Fruit fly (Drosophila melanogaster) S2 (cell line): ENCODE results near the gene TSG101.

ENCODE experiments used
- CG8478 ChIP-seq: fragments of >200 bp; optimal IDR thresholded peaks from 2 replicates; lab custom pipeline; 2018
- CTCF ChIP-seq, 2 experiments: fragments of >200 bp; optimal IDR thresholded peaks; 2 replicates each; lab custom pipeline; 2018

The TSG101 gene

DNA sequence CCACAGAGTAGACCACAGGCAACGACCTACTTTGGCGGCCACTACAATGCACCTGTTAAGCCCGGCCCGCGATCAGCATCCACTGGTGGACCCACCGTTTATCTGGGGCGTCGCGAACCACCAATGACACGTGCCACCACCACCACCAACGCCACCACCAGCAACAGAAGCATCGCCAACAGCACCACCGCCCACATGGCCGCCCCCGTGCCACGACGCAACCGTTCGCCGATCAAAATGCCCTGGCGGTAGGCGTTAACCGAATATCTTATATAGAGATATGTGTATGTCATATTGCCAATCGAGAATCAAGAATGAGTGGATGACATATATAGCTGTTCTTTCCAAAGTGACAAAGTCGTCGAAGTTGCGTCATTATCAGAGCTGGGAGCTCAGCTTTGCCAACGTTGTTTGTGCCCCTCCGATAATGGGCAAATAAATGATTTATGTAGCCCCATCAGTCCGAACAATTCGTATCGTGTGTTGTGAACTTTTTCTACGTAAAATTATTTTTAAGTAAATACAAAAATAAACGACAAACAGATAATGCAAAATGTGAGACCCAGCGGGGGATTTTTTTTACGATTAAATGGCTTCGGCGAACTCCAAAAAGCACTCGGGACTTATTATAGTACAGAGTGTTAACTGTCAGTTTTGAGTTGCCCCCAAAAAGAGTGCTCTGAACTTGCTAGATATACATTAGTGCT is 36.9 kb downstream of the TSG101 start:
- TF ChIP-seq CTCF (optimal IDR thresholded peaks at IDR 0.05; lab: Kevin White, UChicago) (no peak), CG8478 (no peak)

DNA sequence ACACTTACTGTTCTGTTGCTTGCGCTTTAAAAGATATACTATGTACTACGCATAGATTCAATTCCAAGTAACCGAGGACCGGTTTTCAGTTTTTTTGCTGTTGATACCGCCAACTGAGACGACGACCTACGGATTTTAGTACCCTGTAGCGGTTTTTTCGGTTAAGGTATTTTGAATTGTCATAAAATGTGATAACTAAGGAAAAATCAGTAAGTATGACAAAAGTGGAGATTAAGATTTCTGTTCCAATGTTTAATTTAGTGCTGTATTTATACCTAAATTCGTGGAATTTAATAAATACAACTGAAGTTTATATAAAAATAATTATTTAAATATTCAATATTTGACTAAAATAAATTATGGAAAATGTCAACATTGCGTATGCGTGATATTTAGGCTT is 39.0 kb downstream of the TSG101 start:
- no peak for TF ChIP-seq CG8478
- no peak for TF ChIP-seq CTCF (optimal IDR thresholded peaks at IDR 0.05; lab: Kevin White, UChicago)

DNA sequence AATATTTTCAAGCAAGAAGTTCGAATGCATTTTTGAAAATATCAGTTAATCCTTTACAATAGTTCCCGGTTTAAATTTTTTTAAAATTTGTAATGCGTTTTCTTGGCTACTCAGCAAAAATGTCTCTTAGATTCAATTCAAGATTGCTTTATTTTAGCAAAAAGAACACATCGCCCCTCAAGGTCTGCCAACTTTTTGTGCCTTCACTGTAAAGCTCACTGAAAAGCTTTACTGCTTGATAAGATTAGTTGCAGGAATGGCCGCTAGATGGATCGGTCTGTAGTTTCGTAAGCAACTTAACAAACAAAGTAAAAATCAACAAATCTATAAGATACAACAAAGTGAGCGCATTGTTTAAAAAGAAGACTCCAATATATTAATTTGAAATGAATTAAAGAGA is 41.9 kb downstream of the TSG101 start:
- TF ChIP-seq CTCF (optimal IDR thresholded peaks at IDR 0.05; lab: Kevin White, UChicago) (peak in 1 of 2 experiments; percentile 59), CG8478 (no peak)

DNA sequence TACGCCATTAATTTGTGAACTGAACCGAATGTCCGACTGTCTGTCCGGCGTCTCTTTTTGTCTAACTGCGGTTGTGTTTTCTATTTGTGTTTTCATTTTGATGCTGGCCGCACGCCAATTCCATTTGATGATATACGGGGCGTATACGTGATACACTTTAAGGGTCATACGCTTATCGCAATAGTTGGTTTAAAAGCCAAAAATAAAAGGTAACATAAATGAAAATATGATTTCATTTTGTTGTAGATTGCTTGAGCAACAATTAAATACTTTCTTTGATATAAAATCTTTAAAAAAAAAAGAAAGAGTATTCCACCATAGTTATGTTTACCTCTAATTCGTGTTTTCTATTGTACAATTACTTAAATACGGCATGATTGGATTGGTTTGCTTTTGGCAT is 42.9 kb downstream of the TSG101 start:
- no peak for TF ChIP-seq CTCF (optimal IDR thresholded peaks at IDR 0.05; lab: Kevin White, UChicago)
- TF ChIP-seq CG8478, result no peak

DNA sequence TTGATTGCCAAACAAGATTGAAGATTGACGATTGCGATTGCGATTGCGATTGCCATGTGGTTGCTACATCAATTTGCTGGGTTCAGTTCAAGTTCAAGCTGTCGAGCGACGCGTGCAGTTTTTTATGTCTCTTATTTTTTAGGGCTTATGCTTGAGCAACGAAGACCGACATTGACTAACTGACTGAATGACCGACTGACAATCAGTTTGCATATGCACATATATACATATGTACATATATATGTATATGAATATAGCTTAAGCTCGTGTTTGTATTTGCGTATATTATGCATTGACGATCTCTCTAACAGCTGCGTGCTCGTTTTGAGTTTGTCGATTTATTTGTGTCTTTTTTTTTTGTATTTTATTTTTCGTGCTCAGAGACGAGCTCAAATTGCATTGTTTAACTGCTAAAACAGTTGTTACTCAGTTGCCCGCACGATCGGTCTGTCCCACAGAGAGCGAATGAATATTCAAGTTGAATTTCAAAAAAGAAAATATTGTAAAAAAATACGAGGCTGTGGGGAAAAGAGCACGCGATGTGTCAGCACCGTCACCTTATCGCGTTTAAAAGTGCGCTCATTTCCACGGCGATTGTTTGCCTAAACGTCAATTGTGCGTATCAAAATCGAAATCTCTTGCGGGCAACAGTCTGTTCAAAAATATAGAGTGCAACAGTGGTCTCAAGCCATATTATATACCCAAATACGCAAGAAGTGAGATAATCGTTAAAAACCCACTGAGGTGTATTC is 44.3 kb downstream of the TSG101 start:
- no peak for TF ChIP-seq CTCF (optimal IDR thresholded peaks at IDR 0.05; lab: Kevin White, UChicago)
- TF ChIP-seq CG8478, result no peak

DNA sequence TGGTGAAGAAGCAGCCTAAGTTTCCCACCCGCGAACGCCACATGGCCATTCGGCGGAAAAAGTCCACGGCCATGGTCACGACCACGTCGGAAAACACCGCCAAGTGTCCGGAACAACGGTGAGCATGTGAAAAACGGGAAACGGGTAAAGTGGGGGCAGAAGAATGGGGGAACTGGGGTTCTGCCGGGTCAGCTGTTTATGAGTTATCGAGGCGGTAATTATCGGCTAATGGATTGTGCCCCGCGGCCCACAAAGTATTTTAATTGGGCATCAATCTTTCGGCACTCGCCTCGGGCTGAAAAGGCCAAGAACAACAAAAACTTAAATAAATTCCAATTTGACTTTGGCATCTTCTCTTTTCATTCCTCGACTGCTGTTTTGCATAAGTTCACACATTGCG is 45.2 kb downstream of the TSG101 start:
- TF ChIP-seq CTCF (optimal IDR thresholded peaks at IDR 0.05; lab: Kevin White, UChicago), result no peak
- TF ChIP-seq CG8478, result no peak

DNA sequence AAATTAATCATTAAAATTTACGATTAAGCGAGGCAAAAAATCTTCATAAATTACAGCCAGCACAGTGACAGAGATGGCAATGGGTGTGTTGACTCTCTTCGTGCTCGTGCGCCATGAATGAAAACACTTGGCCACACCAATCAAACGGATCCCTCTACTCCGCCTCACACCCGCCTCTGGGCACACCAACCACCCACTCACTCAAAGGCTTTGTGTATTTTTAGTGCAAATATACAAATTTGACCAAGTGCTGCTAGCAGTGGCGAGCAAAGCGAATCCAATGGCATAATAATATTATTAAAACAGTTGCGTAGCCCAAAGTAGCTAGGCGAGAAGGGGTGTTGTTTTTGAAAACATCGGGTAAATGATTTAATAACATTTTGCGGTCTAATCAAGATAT is 47.5 kb downstream of the TSG101 start:
- TF ChIP-seq CTCF (optimal IDR thresholded peaks at IDR 0.05; lab: Kevin White, UChicago), result no peak
- TF ChIP-seq CG8478, result no peak

DNA sequence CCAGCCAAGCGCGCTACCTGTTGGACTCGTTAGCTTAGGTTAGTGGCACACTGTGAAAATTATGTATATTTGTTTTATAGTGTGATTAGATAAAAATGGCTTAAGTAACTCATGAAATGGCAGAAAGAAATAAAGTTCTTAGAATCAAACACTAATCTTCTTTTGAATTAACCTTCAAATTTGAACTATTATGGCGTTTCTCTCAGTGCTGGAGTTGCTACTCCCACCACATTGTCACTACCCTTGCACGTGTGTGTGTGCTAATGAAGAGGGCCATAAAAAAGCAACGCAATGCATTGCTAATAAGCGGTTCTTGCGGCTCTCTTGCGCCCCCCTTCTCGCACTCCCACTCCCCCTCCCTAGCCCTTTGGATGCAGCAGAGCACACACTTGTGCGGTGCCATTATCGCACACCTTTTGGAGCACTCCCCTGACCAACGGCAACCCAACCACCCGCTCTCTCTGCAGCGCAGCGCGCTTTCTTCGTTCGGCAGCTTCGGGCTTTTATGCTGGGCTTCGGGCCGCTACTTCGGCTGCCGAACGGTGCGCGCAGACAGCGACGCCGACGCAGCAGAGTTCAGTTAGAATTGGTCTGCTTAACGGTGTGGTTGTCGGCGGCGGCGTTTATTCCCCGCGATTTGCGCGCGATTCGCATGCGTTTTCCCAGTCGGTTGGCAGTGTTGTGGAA is 48.7 kb downstream of the TSG101 start:
- TF ChIP-seq CG8478 (no peak), CTCF (optimal IDR thresholded peaks at IDR 0.05; lab: Kevin White, UChicago) (no peak)

DNA sequence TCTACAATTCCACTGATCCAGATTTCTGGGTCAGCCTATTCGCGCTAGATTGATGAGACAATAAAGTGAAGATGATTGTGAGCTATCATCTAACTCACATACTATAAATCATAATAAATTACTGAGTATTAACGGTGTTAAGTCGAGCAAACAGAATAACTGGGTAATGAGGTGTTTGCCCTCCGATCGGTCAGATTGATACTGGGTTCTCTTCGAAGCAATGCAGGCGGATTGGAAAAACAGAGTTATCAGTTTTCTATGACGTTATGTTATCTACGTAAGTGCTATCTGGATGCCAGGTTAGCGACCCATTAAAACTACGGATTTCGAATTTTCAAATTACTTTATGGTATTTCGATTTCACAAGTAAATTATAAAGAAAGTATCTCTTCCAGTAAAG is 49.8 kb downstream of the TSG101 start:
- no peak for TF ChIP-seq CTCF (optimal IDR thresholded peaks at IDR 0.05; lab: Kevin White, UChicago)
- no peak for TF ChIP-seq CG8478

DNA sequence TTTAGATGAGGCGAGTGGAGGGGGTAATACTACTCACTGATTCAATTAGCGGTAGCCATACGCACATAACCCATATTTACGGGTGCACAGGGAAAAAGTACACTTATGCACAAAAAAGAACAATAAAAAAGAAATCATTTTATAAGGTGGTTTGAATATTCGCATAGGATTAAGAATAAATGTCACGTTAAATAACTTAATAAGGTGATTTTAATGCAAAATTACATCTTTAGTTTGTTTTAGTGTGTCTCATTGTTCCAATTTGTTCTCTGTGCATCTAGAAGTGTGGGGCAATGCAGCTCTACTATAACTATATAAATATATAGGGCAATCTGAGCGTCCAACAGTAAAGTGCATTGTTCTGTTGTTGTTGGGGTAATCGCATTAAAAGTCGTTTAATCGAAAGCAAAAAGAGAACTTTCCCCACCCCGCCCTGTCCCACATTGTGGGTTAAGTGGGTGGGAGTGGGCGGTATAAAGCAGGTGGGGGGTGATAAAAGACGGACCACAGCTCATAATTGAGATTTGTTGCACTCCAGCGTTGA is 50.7 kb downstream of the TSG101 start:
- TF ChIP-seq CTCF (optimal IDR thresholded peaks at IDR 0.05; lab: Kevin White, UChicago) (no peak), CG8478 (no peak)

DNA sequence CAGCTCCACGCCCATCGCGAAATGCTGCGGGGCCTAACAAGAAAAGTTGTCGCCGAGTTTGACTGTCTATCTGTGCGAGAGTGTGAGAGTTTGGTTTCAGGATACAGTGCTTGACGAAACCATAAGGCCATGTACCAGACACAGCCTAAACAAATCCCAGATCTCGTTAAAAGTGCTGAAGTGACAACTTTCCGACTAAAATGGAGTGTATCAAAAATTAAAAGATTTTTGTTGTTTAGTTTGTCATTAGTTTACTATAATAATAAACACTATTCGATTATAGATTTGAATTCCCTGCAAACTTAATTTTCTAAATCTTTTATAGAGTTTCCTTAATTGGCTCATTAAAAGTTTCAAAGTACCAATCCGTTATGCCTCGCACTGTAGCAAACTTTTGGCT is 51.6 kb downstream of the TSG101 start:
- TF ChIP-seq CTCF (optimal IDR thresholded peaks at IDR 0.05; lab: Kevin White, UChicago) (no peak), CG8478 (no peak)
